Worm (Caenorhabditis elegans) whole organism, young adult: ENCODE results near the gene C16A3.6.

Experiments
- B0261.1 ChIP-seq: sonication (generic microtip); optimal IDR thresholded peaks from 2 replicates; lab custom pipeline; 2016; ENCODE audit warnings: mild to moderate bottlenecking, missing genetic modification characterization, moderate library complexity, missing compliant biosample characterization
- C17E4.6 ChIP-seq: fragments of 200-800 bp; sonication (Bioruptor generic); IDR thresholded peaks from 2 replicates; pipeline ENCODE4 v1.3.6; 2022; ENCODE audit warnings: missing genetic modification reagents, missing genetic modification characterization, missing compliant biosample characterization
- F22D6.2 ChIP-seq: sonication (generic microtip); optimal IDR thresholded peaks from 2 replicates; lab custom pipeline; 2016; ENCODE audit warnings: mild to moderate bottlenecking, missing genetic modification characterization, missing compliant biosample characterization
- F49E8.2 ChIP-seq: sonication (generic microtip); optimal IDR thresholded peaks from 3 replicates; lab custom pipeline; 2017; ENCODE audit warnings: missing genetic modification characterization, mild to moderate bottlenecking, missing compliant biosample characterization, antibody characterized with exemption, moderate library complexity; ENCODE audit not compliant: insufficient read depth
- F57C9.4 ChIP-seq: sonication (generic microtip); optimal IDR thresholded peaks from 2 replicates; lab custom pipeline; 2017; ENCODE audit warnings: mild to moderate bottlenecking, missing genetic modification characterization, missing compliant biosample characterization
- T26A5.8 ChIP-seq: sonication (generic microtip); optimal IDR thresholded peaks from 2 replicates; lab custom pipeline; 2016; ENCODE audit warnings: missing genetic modification characterization, missing compliant biosample characterization
- Y79H2A.3 ChIP-seq: fragments of 200-800 bp; sonication (Bioruptor generic); conservative IDR thresholded peaks from 2 replicates; pipeline ENCODE4 v1.3.6; 2022; ENCODE audit warnings: missing genetic modification reagents, missing genetic modification characterization, missing compliant biosample characterization
- akir-1 ChIP-seq: fragments of 200-800 bp; sonication (Bioruptor generic); optimal IDR thresholded peaks from 2 replicates; lab custom pipeline; 2018; ENCODE audit warnings: mild to moderate bottlenecking, missing genetic modification characterization, moderate library complexity, missing compliant biosample characterization
- ama-1 ChIP-seq, 3 experiments: fragments of 150-350 bp in 1 of 3; sonication (generic microtip) in 2 of 3; optimal IDR thresholded peaks; 2 replicates each; lab custom pipeline; 2014 to 2018; ENCODE audit warnings: missing biosample characterization in 2 of 3, missing genetic modification characterization in 2 of 3, missing genetic modification reagents in 2 of 3
- aptf-3 ChIP-seq: fragments of 200-800 bp; sonication (Bioruptor generic); IDR thresholded peaks from 2 replicates; pipeline ENCODE4 v1.3.6; 2022; ENCODE audit warnings: missing genetic modification characterization, missing compliant biosample characterization
- atf-7 ChIP-seq: sonication (generic microtip); optimal IDR thresholded peaks from 2 replicates; lab custom pipeline; 2017; ENCODE audit warnings: mild to moderate bottlenecking, missing genetic modification characterization, missing compliant biosample characterization
- attf-6 ChIP-seq: fragments of 200-800 bp; sonication (Bioruptor generic); IDR thresholded peaks from 2 replicates; pipeline ENCODE4 v1.3.6; 2022; ENCODE audit warnings: missing genetic modification reagents, missing genetic modification characterization, missing compliant biosample characterization
- cebp-1 ChIP-seq, 2 experiments: fragments of 200-800 bp in 1 of 2; sonication (Bioruptor generic) in 1 of 2; sonication (generic microtip) in 1 of 2; IDR thresholded peaks in 1 of 2; optimal IDR thresholded peaks in 1 of 2; 2 replicates each; pipeline versions ENCODE4 v1.3.6 to Lab custom; 2017 to 2022; ENCODE audit warnings: missing compliant biosample characterization in 2 of 2, missing genetic modification characterization in 2 of 2, mild to moderate bottlenecking in 1 of 2, missing genetic modification reagents in 1 of 2, moderate library complexity in 1 of 2
- ceh-100 ChIP-seq: fragments of 200-800 bp; sonication (Bioruptor generic); IDR thresholded peaks from 2 replicates; pipeline ENCODE4 v1.3.6; 2022; ENCODE audit warnings: missing genetic modification reagents, missing genetic modification characterization, missing compliant biosample characterization
- ceh-27 ChIP-seq: fragments of 200-800 bp; sonication (Bioruptor generic); optimal IDR thresholded peaks from 2 replicates; lab custom pipeline; 2018; ENCODE audit warnings: mild to moderate bottlenecking, missing genetic modification characterization, moderate library complexity, missing compliant biosample characterization
- ceh-40 ChIP-seq: fragments of 200-800 bp; sonication (Bioruptor generic); IDR thresholded peaks from 2 replicates; pipeline ENCODE4 v1.3.6; 2022; ENCODE audit warnings: missing genetic modification characterization, missing compliant biosample characterization
- him-1 ChIP-seq: sonication (generic microtip); optimal IDR thresholded peaks from 2 replicates; lab custom pipeline; 2016; ENCODE audit warnings: missing genotype, missing genetic modification reagents, missing genetic modification characterization, missing compliant biosample characterization
- hsf-1 ChIP-seq: fragments of 200-800 bp; sonication (Bioruptor generic); IDR thresholded peaks from 2 replicates; pipeline ENCODE4 v1.3.6; 2022; ENCODE audit warnings: missing genetic modification reagents, missing genetic modification characterization, missing compliant biosample characterization
- let-526 ChIP-seq: fragments of 200-800 bp; sonication (Bioruptor generic); IDR thresholded peaks from 2 replicates; pipeline ENCODE4 v1.3.6; 2022; ENCODE audit warnings: missing genetic modification reagents, missing genetic modification characterization, missing compliant biosample characterization
- let-607 ChIP-seq, 2 experiments: fragments of 200-800 bp in 1 of 2; sonication (Bioruptor generic) in 1 of 2; sonication (generic microtip) in 1 of 2; optimal IDR thresholded peaks; 2 replicates each; lab custom pipeline; 2016 to 2018; ENCODE audit warnings: mild to moderate bottlenecking in 2 of 2, missing compliant biosample characterization in 2 of 2, missing genetic modification characterization in 2 of 2, moderate library complexity in 2 of 2, missing genotype in 1 of 2
- lsl-1 ChIP-seq: fragments of 200-800 bp; sonication (Bioruptor generic); optimal IDR thresholded peaks from 2 replicates; lab custom pipeline; 2018; ENCODE audit warnings: mild to moderate bottlenecking, missing genetic modification characterization, moderate library complexity, missing compliant biosample characterization
- lsy-27 ChIP-seq: sonication (generic microtip); optimal IDR thresholded peaks from 2 replicates; lab custom pipeline; 2017; ENCODE audit warnings: missing genetic modification characterization, mild to moderate bottlenecking, missing compliant biosample characterization, antibody characterized with exemption, missing genotype, borderline replicate concordance; ENCODE audit not compliant: insufficient read depth
- madf-10 ChIP-seq: sonication (generic microtip); optimal IDR thresholded peaks from 2 replicates; lab custom pipeline; 2016; ENCODE audit warnings: mild to moderate bottlenecking, missing genetic modification characterization, missing compliant biosample characterization
- mcd-1 ChIP-seq: fragments of 200-800 bp; sonication (Bioruptor generic); IDR thresholded peaks from 2 replicates; pipeline ENCODE4 v1.3.6; 2022; ENCODE audit warnings: missing genetic modification reagents, missing genetic modification characterization, missing compliant biosample characterization
- mes-4 ChIP-seq: sonication (generic microtip); optimal IDR thresholded peaks from 2 replicates; lab custom pipeline; 2016; ENCODE audit warnings: missing genotype, missing genetic modification characterization, missing compliant biosample characterization
- nhr-80 ChIP-seq: sonication (generic microtip); optimal IDR thresholded peaks from 2 replicates; lab custom pipeline; 2016; ENCODE audit warnings: missing genetic modification characterization, missing compliant biosample characterization
- pha-4 ChIP-seq: fragments of 150-350 bp; sonication (generic microtip); optimal IDR thresholded peaks from 2 replicates; lab custom pipeline; 2014; ENCODE audit warnings: missing biosample characterization, missing genetic modification reagents, missing genetic modification characterization
- rcor-1 ChIP-seq: fragments of 200-800 bp; sonication (Bioruptor generic); IDR thresholded peaks from 2 replicates; pipeline ENCODE4 v1.3.6; 2022; ENCODE audit warnings: missing genetic modification reagents, missing genetic modification characterization, missing compliant biosample characterization
- repo-1 ChIP-seq: sonication (generic microtip); optimal IDR thresholded peaks from 2 replicates; lab custom pipeline; 2017; ENCODE audit warnings: mild to moderate bottlenecking, missing genetic modification characterization, missing compliant biosample characterization
- rpc-1 ChIP-seq, 2 experiments: fragments of 150-350 bp in 1 of 2; sonication (generic microtip) in 1 of 2; optimal IDR thresholded peaks; 2 replicates each; lab custom pipeline; 2014 to 2018; ENCODE audit warnings: missing biosample characterization in 1 of 2, missing genetic modification characterization in 1 of 2, missing genetic modification reagents in 1 of 2, missing genotype in 1 of 2
- sdz-38 ChIP-seq: sonication (generic microtip); optimal IDR thresholded peaks from 2 replicates; lab custom pipeline; 2016; ENCODE audit warnings: missing genotype, missing genetic modification characterization, missing compliant biosample characterization
- tbx-9 ChIP-seq: sonication (generic microtip); optimal IDR thresholded peaks from 2 replicates; lab custom pipeline; 2016; ENCODE audit warnings: borderline replicate concordance, missing genetic modification characterization, inconsistent platforms, missing compliant biosample characterization
- tlf-1 ChIP-seq: fragments of 200-800 bp; sonication (Bioruptor generic); optimal IDR thresholded peaks from 2 replicates; lab custom pipeline; 2018; ENCODE audit warnings: mild to moderate bottlenecking, missing genetic modification characterization, missing compliant biosample characterization
- unc-130 ChIP-seq: sonication (generic microtip); optimal IDR thresholded peaks from 2 replicates; lab custom pipeline; 2016; ENCODE audit warnings: missing genetic modification reagents, missing genetic modification characterization, missing compliant biosample characterization
- zfh-2 ChIP-seq: fragments of 200-800 bp; sonication (Bioruptor generic); conservative IDR thresholded peaks from 2 replicates; pipeline ENCODE4 v1.3.6; 2022; ENCODE audit warnings: missing genetic modification reagents, missing genetic modification characterization, missing compliant biosample characterization
- ztf-26 ChIP-seq: sonication (generic microtip); optimal IDR thresholded peaks from 2 replicates; lab custom pipeline; 2017; ENCODE audit warnings: missing genetic modification characterization, missing compliant biosample characterization
- ztf-28 ChIP-seq: fragments of 200-800 bp; sonication (Bioruptor generic); IDR thresholded peaks from 2 replicates; pipeline ENCODE4 v1.3.6; 2022; ENCODE audit warnings: missing genetic modification reagents, missing genetic modification characterization, missing compliant biosample characterization

Gene C16A3.6

DNA sequence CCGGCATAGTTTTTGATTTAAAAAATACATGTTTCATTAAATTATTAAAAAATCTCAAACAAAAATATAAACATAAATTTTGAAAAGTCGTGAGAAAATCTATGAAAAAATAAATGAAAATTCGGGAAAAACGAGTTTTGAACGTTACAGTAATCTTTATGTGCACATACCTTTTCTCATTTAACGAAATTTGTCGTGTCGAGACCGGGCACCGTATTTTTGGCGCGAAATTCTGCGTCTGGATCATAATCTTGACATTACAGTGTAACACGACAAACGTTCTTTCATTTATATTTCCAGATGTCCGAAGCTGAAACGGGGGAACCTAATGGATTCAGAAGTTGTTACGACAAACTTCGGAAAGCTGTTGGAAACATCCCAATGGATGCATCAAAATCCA is 10.5 kb downstream of the C16A3.6 start, which contains the start of gene C16A3.2:
Gene C16A3.2 (plus strand): TSS at position 301 of the 400 bp plus-strand sequence.
- peak; percentile 0 for TF ChIP-seq lsl-1 (GFP tag; lab: Kevin White, UChicago)
- no peak for TF ChIP-seq F49E8.2 (tag; lab: Kevin White, UChicago)

DNA sequence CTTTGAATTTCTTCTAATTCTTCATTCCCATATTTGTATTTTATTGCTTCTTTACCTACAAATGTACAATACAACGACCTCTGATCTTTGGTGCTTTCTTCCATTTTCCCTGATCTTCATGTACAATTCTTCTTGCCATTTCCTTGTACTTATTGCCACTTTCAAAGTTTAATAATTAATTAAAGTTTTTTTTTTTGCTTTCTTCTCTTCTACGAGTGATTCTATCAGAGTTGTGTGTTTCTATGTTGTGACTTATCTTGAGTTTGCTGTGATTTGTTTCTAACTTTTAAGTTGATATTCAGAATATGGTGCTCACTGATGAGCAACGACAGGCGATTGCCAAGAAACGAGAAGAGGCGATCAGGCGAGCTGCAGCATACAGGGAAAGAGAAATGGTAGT is 11.6 kb downstream of the C16A3.6 start, which contains the start of gene smrc-1:
Gene smrc-1 (plus strand): TSS at position 301 of the 400 bp plus-strand sequence.
- TF ChIP-seq F57C9.4 (tag; lab: Kevin White, UChicago) (no peak), T26A5.8 (no peak), lsy-27 (no peak), B0261.1 (tag; lab: Kevin White, UChicago) (no peak), Y79H2A.3 (GFP tag; lab: Robert Waterston, UW) (no peak), mcd-1 (GFP tag; lab: Robert Waterston, UW) (no peak), C17E4.6 (GFP tag; lab: Robert Waterston, UW) (no peak), rpc-1 (optimal IDR thresholded peaks at IDR 0.05; lab: Kevin White, UChicago) (no peak), rpc-1 (tag; optimal IDR thresholded peaks at IDR 0.05; lab: Kevin White, UChicago) (no peak), hsf-1 (GFP tag; lab: Robert Waterston, UW) (no peak), rcor-1 (GFP tag; lab: Robert Waterston, UW) (no peak), ceh-27 (no peak), pha-4 (tag; lab: Kevin White, UChicago) (no peak), sdz-38 (tag; lab: Kevin White, UChicago) (no peak), repo-1 (tag; lab: Kevin White, UChicago) (no peak), madf-10 (no peak), let-607 (tag; optimal IDR thresholded peaks at IDR 0.05; lab: Kevin White, UChicago) (no peak), zfh-2 (GFP tag; lab: Robert Waterston, UW) (no peak), tbx-9 (no peak), ztf-26 (tag; lab: Kevin White, UChicago) (no peak), nhr-80 (tag; lab: Kevin White, UChicago) (no peak)

DNA sequence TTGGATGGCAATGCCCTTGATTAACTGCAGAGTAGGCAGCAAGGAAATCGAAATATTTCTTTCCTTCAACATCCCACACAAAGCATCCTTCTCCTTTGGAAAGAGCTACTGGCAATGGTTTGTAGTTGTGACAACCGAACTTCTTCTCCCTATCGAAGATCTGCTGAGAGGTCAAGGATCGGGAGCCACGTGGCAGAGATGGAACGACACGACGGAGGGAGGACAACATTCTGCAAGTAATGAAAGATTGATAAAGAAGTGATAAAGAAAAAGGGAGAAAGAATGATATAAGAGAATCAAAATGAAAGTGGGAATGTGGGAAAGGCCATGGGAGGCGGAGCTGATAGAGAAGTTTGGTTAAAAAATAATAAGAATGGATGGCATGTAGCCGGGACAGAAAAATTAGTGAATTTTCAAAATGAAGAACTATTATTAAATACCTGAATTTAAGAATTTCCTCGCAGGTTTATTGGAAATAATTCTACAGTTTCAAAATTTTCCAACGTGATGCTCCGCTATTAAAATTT is 16.8 kb downstream of the C16A3.6 start, which contains the start of gene oatr-1:
Gene oatr-1 (minus strand): TSS at position 477 of the 527 bp plus-strand sequence.
- TF ChIP-seq ama-1 (optimal IDR thresholded peaks at IDR 0.05; lab: Kevin White, UChicago) = peak; percentile 10
- no peak for TF ChIP-seq ama-1 (GFP tag; optimal IDR thresholded peaks at IDR 0.05; lab: Kevin White, UChicago)
- no peak for TF ChIP-seq unc-130 (GFP tag; lab: Kevin White, UChicago)

DNA sequence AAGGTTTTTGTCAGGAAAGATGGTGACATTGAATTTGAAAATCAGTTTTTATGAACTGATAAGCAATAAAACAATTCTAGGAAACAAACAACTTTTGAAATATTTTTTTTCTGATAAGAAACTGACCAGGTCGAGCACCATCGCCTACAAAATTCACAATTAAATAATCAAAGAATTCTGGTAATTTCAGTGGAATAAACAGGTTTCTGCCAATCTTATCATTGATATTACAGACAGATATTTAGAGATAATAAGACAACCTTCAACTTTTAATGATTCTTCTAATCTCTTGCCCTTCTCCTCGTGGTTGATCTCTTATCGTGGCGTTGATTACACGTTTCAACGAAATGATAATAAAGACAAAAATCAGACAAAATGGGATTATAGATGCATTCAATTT is 17.4 kb downstream of the C16A3.6 start:
- TF ChIP-seq nhr-80 (tag; lab: Kevin White, UChicago) (peak; percentile 82), tlf-1 (peak; percentile 10), ztf-28 (GFP tag; lab: Robert Waterston, UW) (no peak), aptf-3 (GFP tag; lab: Robert Waterston, UW) (no peak), atf-7 (tag; lab: Kevin White, UChicago) (peak; percentile 57), cebp-1 (GFP tag; IDR thresholded peaks at IDR 0.05; lab: Robert Waterston, UW) (no peak), cebp-1 (tag; optimal IDR thresholded peaks at IDR 0.05; lab: Kevin White, UChicago) (peak; percentile 19), let-526 (GFP tag; lab: Robert Waterston, UW) (no peak), F22D6.2 (peak; percentile 11), ceh-100 (GFP tag; lab: Robert Waterston, UW) (no peak), akir-1 (GFP tag; lab: Kevin White, UChicago) (no peak), attf-6 (GFP tag; lab: Robert Waterston, UW) (no peak), him-1 (tag; lab: Kevin White, UChicago) (no peak), mes-4 (tag; lab: Kevin White, UChicago) (no peak), ceh-40 (no peak), let-607 (tag; optimal IDR thresholded peaks at IDR 0.05; lab: Kevin White, UChicago) (peak in 1 of 2 experiments; percentile 45)
